Worm (Caenorhabditis elegans): ENCODE measurements around the gene R05D3.9.

ce11 chrIII:8375000-8375399 lies 6.5 kb upstream of the R05D3.9 start, which contains the start of gene met-2:
- TF ChIP-seq jun-1 (tag; optimal IDR thresholded peaks at IDR 0.05) (no peak), nhr-11 (tag; optimal IDR thresholded peaks at IDR 0.05) (no peak), ztf-4 (tag; optimal IDR thresholded peaks at IDR 0.05) (no peak), mml-1 (tag; optimal IDR thresholded peaks at IDR 0.05) (no peak)
